Worm (Caenorhabditis elegans): Measurements from ENCODE around the gene ipla-1.

The ipla-1 gene

ce11 chrII:4575579-4575978 lies 25.6 kb downstream of the ipla-1 start:
- TF ChIP-seq B0310.2 (tag; optimal IDR thresholded peaks at IDR 0.05) = no peak
- TF ChIP-seq flt-1 (GFP tag; IDR thresholded peaks at IDR 0.05) = no peak
- no peak for TF ChIP-seq sea-1 (GFP tag; conservative IDR thresholded peaks at IDR 0.05)
- TF ChIP-seq tra-4 (tag; optimal IDR thresholded peaks at IDR 0.05) = no peak
- TF ChIP-seq pes-1 (GFP tag; IDR thresholded peaks at IDR 0.05) = no peak
- TF ChIP-seq hmbx-1 (tag; optimal IDR thresholded peaks at IDR 0.05) = no peak
- TF ChIP-seq ets-7 (tag; optimal IDR thresholded peaks at IDR 0.05) = no peak
- no peak for TF ChIP-seq hnd-1 (tag; optimal IDR thresholded peaks at IDR 0.05)
- TF ChIP-seq scrt-1 (GFP tag; IDR thresholded peaks at IDR 0.05) = no peak
- no peak for TF ChIP-seq aly-1 (tag; optimal IDR thresholded peaks at IDR 0.05)
- no peak for TF ChIP-seq tbx-37 (GFP tag; conservative IDR thresholded peaks at IDR 0.05)
- TF ChIP-seq ama-1 (optimal IDR thresholded peaks at IDR 0.05) = no peak
- no peak for TF ChIP-seq ceh-13 (GFP tag; optimal IDR thresholded peaks at IDR 0.05)
- TF ChIP-seq tbx-11 (GFP tag; IDR thresholded peaks at IDR 0.05) = no peak
- TF ChIP-seq hmg-4 (GFP tag; optimal IDR thresholded peaks at IDR 0.05) = no peak
- TF ChIP-seq ceh-36 (tag; optimal IDR thresholded peaks at IDR 0.05) = no peak
- TF ChIP-seq F13C5.2 (tag; optimal IDR thresholded peaks at IDR 0.05) = no peak

ce11 chrII:4574658-4575057 lies 26.5 kb downstream of the ipla-1 start:
- TF ChIP-seq pes-1 (GFP tag; IDR thresholded peaks at IDR 0.05) = no peak
- 0 out of 2 replicates have a peak, but pooled peaks have one; percentile 7 for TF ChIP-seq tbx-37 (GFP tag; conservative IDR thresholded peaks at IDR 0.05)
- no peak for TF ChIP-seq scrt-1 (GFP tag; IDR thresholded peaks at IDR 0.05)
- TF ChIP-seq ceh-13 (GFP tag; optimal IDR thresholded peaks at IDR 0.05) = no peak
- TF ChIP-seq B0310.2 (tag; optimal IDR thresholded peaks at IDR 0.05) = no peak

DNA sequence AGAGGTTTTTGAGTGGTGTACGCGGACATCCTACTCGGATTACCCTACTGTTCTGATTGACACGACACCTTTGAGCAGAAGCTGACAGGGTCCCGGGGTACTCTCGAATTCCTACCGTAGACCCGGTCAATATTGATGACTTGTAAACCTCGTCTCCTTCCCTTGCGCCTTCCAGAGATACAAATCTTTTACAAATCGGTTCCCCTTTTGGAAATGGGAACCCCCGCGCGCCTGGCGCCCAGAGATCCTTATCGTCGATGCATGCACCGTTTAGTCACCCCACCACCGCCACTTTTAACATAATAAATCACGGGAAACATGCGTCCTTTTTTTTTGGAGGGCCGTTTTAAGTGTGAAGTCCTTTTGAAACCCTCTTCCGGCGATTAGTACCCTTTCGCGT lies 28.1 kb downstream of the ipla-1 start:
- TF ChIP-seq hmg-4 (GFP tag; optimal IDR thresholded peaks at IDR 0.05) (no peak), hmbx-1 (tag; optimal IDR thresholded peaks at IDR 0.05) (no peak), B0310.2 (tag; optimal IDR thresholded peaks at IDR 0.05) (no peak), tra-4 (tag; optimal IDR thresholded peaks at IDR 0.05) (no peak), F13C5.2 (tag; optimal IDR thresholded peaks at IDR 0.05) (no peak), flt-1 (GFP tag; IDR thresholded peaks at IDR 0.05) (no peak), ceh-36 (tag; optimal IDR thresholded peaks at IDR 0.05) (no peak), tbx-11 (GFP tag; IDR thresholded peaks at IDR 0.05) (no peak), pes-1 (GFP tag; IDR thresholded peaks at IDR 0.05) (no peak), scrt-1 (GFP tag; IDR thresholded peaks at IDR 0.05) (no peak), aly-1 (tag; optimal IDR thresholded peaks at IDR 0.05) (no peak), tbx-37 (GFP tag; conservative IDR thresholded peaks at IDR 0.05) (no peak), ama-1 (optimal IDR thresholded peaks at IDR 0.05) (no peak), ets-7 (tag; optimal IDR thresholded peaks at IDR 0.05) (no peak), sea-1 (GFP tag; conservative IDR thresholded peaks at IDR 0.05) (no peak), hnd-1 (tag; optimal IDR thresholded peaks at IDR 0.05) (no peak), ceh-13 (GFP tag; optimal IDR thresholded peaks at IDR 0.05) (no peak)

DNA sequence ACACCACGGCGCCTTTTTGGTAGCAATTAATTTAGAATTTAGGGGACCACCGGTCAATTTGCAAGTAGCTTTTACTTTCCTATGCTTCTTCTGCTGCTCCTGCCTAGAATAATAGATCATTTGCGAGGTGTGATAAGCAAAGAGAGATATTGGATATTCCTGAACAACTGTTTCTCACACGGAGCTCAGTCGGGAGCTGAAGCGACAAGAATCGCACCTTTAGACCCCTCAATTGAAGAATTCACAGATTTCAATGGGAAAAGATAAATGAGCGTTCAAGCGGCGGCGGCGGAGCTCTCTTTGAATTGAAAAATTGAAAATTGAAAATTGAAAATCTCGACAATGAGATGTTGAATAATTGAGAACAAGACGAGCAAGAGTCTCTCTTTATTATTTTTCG lies 28.6 kb downstream of the ipla-1 start:
- TF ChIP-seq tbx-11 (GFP tag; IDR thresholded peaks at IDR 0.05) = no peak
- no peak for TF ChIP-seq ets-7 (tag; optimal IDR thresholded peaks at IDR 0.05)

ce11 chrII:4571868-4572267 lies 29.3 kb downstream of the ipla-1 start, which contains the start of gene vab-1:
Gene vab-1, plus strand, starts transcription at chrII:4572000.
- no peak for TF ChIP-seq hmbx-1 (tag; optimal IDR thresholded peaks at IDR 0.05)
- no peak for TF ChIP-seq flt-1 (GFP tag; IDR thresholded peaks at IDR 0.05)
- no peak for TF ChIP-seq hmg-4 (GFP tag; optimal IDR thresholded peaks at IDR 0.05)
- TF ChIP-seq tbx-11 (GFP tag; IDR thresholded peaks at IDR 0.05) = no peak
- TF ChIP-seq ceh-36 (tag; optimal IDR thresholded peaks at IDR 0.05) = no peak
- no peak for TF ChIP-seq ceh-13 (GFP tag; optimal IDR thresholded peaks at IDR 0.05)
- TF ChIP-seq hnd-1 (tag; optimal IDR thresholded peaks at IDR 0.05) = no peak
- TF ChIP-seq tra-4 (tag; optimal IDR thresholded peaks at IDR 0.05) = no peak
- TF ChIP-seq tbx-37 (GFP tag; conservative IDR thresholded peaks at IDR 0.05) = no peak
- TF ChIP-seq aly-1 (tag; optimal IDR thresholded peaks at IDR 0.05) = no peak
- TF ChIP-seq scrt-1 (GFP tag; IDR thresholded peaks at IDR 0.05) = no peak
- no peak for TF ChIP-seq sea-1 (GFP tag; conservative IDR thresholded peaks at IDR 0.05)
- no peak for TF ChIP-seq pes-1 (GFP tag; IDR thresholded peaks at IDR 0.05)

DNA sequence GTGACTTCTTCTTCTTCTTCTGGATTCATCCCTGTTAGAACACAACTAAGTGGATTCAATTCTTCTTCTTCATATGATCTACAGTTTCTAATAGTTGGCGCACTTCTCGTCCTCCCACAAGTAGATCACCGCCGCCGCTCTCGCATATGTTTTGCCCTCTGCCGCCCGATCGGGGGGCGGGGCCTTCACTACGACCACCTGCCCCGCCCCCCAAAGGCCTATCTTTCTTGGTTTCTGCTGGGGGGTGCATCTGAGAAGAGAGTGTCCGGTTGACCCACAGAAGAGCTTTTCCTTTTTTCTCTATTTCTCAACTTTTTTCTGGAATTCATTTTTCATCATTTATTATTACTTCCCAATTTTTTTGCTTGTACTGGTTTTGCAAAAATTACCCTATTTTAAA lies 30.0 kb downstream of the ipla-1 start:
- TF ChIP-seq ceh-13 (GFP tag; optimal IDR thresholded peaks at IDR 0.05) (no peak), sea-1 (GFP tag; conservative IDR thresholded peaks at IDR 0.05) (no peak), tbx-37 (GFP tag; conservative IDR thresholded peaks at IDR 0.05) (no peak), pes-1 (GFP tag; IDR thresholded peaks at IDR 0.05) (peak; percentile 29; the same call in 1 of the 2 replicates), F13C5.2 (tag; optimal IDR thresholded peaks at IDR 0.05) (peak; percentile 32), scrt-1 (GFP tag; IDR thresholded peaks at IDR 0.05) (peak; percentile 74), hmg-4 (GFP tag; optimal IDR thresholded peaks at IDR 0.05) (peak; percentile 75), ceh-36 (tag; optimal IDR thresholded peaks at IDR 0.05) (no peak)

DNA sequence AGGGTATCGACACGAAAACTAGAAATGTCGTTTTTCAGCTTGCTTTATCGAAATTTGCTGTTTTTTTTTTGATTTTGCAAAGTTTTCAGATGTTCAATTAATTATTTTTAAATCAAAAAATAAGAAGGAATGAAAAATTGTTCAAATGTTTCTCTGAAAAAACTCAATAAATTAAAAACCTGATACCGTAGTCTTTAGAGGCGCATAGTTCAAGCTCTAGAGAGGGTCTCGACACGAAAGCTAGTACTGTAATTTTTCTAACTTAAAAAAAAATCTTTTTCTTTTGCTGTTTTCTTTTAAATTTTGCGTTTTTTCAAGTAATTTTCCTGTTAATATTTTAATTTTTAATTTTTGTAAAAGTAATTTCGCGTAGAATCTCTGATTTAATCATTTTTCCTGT lies 34.9 kb downstream of the ipla-1 start:
- TF ChIP-seq scrt-1 (GFP tag; IDR thresholded peaks at IDR 0.05) (no peak), aly-1 (tag; optimal IDR thresholded peaks at IDR 0.05) (no peak), flt-1 (GFP tag; IDR thresholded peaks at IDR 0.05) (no peak), ama-1 (optimal IDR thresholded peaks at IDR 0.05) (no peak), ets-7 (tag; optimal IDR thresholded peaks at IDR 0.05) (no peak), tbx-11 (GFP tag; IDR thresholded peaks at IDR 0.05) (no peak), sea-1 (GFP tag; conservative IDR thresholded peaks at IDR 0.05) (no peak)

- TF ChIP-seq sea-1 (GFP tag; conservative IDR thresholded peaks at IDR 0.05) = no peak
- no peak for TF ChIP-seq ceh-36 (tag; optimal IDR thresholded peaks at IDR 0.05)
- no peak for TF ChIP-seq hnd-1 (tag; optimal IDR thresholded peaks at IDR 0.05)
- TF ChIP-seq ama-1 (optimal IDR thresholded peaks at IDR 0.05) = no peak
- no peak for TF ChIP-seq aly-1 (tag; optimal IDR thresholded peaks at IDR 0.05)
- TF ChIP-seq scrt-1 (GFP tag; IDR thresholded peaks at IDR 0.05) = no peak
- no peak for TF ChIP-seq hmbx-1 (tag; optimal IDR thresholded peaks at IDR 0.05)
- TF ChIP-seq tra-4 (tag; optimal IDR thresholded peaks at IDR 0.05) = no peak
- no peak for TF ChIP-seq flt-1 (GFP tag; IDR thresholded peaks at IDR 0.05)
- TF ChIP-seq hmg-4 (GFP tag; optimal IDR thresholded peaks at IDR 0.05) = no peak
Observed at ce11 chrII:4565205-4565604, 36.0 kb downstream of the ipla-1 start.
